Worm (Caenorhabditis elegans): ENCODE results near the gene ZK829.9.
A peak's percentile ranks its signal among the peaks of the same experiment; 100 is the strongest.

The ZK829.9 gene

DNA sequence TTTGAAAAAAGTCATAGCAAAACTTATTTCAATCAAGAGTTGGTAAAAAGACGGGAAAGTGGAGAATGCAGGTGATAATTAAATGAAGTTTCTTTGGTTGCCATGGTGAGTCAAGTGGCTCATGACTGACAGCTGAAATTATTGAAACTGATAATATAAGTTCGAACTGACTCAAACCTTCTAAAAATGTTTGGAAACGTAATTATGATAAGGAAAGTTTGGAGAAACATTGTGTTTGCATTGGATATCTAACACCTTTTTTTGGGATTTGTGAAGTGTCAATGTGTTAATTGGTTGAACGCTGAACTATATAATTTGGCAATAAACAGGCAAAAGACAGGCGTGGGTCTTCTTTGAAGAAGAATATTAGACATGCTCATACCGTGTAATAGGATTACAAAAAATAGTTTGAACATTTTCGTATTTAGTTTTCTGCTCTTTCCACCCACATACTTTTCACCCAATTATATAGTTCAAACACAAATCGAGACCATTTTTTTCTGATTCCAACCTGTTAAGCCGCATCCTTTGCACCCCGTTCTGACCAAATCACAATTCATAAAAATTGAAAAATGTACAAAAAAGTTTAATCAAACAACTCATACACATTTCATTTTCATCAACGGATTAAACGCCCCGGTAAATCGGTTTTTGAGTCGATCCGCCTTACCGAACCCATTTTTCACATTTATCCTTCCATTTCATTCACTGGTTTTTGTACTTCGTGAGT is 44.8 kb upstream of the ZK829.9 start, which contains the start of the genes srlf-33 and srlf-32:
Gene srlf-33, minus strand, starts transcription at position 101 of the 730 bp plus-strand sequence.
Gene srlf-32, plus strand, starts transcription at position 680 of the 730 bp plus-strand sequence.
- TF ChIP-seq attf-4 (tag; optimal IDR thresholded peaks at IDR 0.05) (no peak), aha-1 (tag) (peak; percentile 63), T20F7.1 (GFP tag; optimal IDR thresholded peaks at IDR 0.05) (no peak)

DNA sequence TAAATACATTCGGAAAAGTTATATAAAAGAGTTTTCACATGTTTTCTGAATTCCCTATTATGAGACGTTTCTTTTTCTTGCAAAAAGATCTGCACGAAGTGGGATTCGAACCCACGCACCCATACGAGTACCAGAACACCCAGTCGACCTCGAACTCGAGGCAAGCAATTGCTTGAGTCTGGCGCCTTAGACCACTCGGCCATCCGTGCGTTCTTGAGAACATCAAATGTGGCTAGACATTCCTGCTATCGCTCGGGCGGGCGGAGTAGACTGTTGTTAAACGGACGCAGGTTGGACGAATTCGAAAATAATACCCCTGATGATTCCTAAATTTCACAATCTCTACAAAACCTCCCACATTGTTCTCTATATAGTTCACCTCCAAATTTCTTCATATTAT is 41.9 kb upstream of the ZK829.9 start:
- no peak for TF ChIP-seq mep-1 (tag; optimal IDR thresholded peaks at IDR 0.05)
- no peak for TF ChIP-seq gei-8 (GFP tag; optimal IDR thresholded peaks at IDR 0.05)
- peak; percentile 91 for TF ChIP-seq snpc-1.2 (GFP tag; IDR thresholded peaks at IDR 0.05)
- no peak for TF ChIP-seq Y5F2A.4 (GFP tag; optimal IDR thresholded peaks at IDR 0.05)
- no peak for TF ChIP-seq F44E2.7 (GFP tag; IDR thresholded peaks at IDR 0.05)
- no peak for TF ChIP-seq ceh-28 (tag; optimal IDR thresholded peaks at IDR 0.05)
- peak; percentile 45 for TF ChIP-seq rbr-2 (tag; optimal IDR thresholded peaks at IDR 0.05)
- TF ChIP-seq snpc-4 (tag; optimal IDR thresholded peaks at IDR 0.05), result no peak
- TF ChIP-seq mes-2 (tag; optimal IDR thresholded peaks at IDR 0.05; ENCODE audit: poor library complexity, severe bottlenecking), result no peak
- TF ChIP-seq ztf-7 (tag; optimal IDR thresholded peaks at IDR 0.05), result peak; percentile 4
- TF ChIP-seq sdz-12 (GFP tag; optimal IDR thresholded peaks at IDR 0.05), result no peak
- no peak for TF ChIP-seq F10B5.3 (tag; optimal IDR thresholded peaks at IDR 0.05)
- TF ChIP-seq php-3 (GFP tag; IDR thresholded peaks at IDR 0.05), result no peak; the same call in 1 of the 2 replicates
- peak; percentile 39 for TF ChIP-seq spr-1 (tag; optimal IDR thresholded peaks at IDR 0.05)
- TF ChIP-seq mdl-1 (tag; optimal IDR thresholded peaks at IDR 0.05), result peak in 1 of 2 experiments; percentile 39
- TF ChIP-seq unc-62 (GFP tag; optimal IDR thresholded peaks at IDR 0.05 in 1 of 2), result no peak
- no peak for TF ChIP-seq unc-62 (tag; optimal IDR thresholded peaks at IDR 0.05)
- TF ChIP-seq daf-16 (GFP tag; optimal IDR thresholded peaks at IDR 0.05), result peak in 1 of 2 experiments; percentile 29
- TF ChIP-seq daf-16 (tag; optimal IDR thresholded peaks at IDR 0.05), result peak; percentile 22
- peak; percentile 47; the same call in 1 of the 2 replicates for TF ChIP-seq ZK337.2 (GFP tag; IDR thresholded peaks at IDR 0.05)
- TF ChIP-seq unc-130 (GFP tag; optimal IDR thresholded peaks at IDR 0.05), result no peak
- no peak for TF ChIP-seq nhr-76 (tag; optimal IDR thresholded peaks at IDR 0.05)
- TF ChIP-seq lim-7 (GFP tag; IDR thresholded peaks at IDR 0.05), result peak; percentile 73
- no peak for TF ChIP-seq F37D6.2 (tag; optimal IDR thresholded peaks at IDR 0.05)
- no peak for TF ChIP-seq ZK546.5 (tag; optimal IDR thresholded peaks at IDR 0.05)
- TF ChIP-seq ctbp-1 (GFP tag; IDR thresholded peaks at IDR 0.05), result 0 out of 2 replicates have a peak, but pooled peaks have one; percentile 62
- no peak for TF ChIP-seq fos-1 (tag; optimal IDR thresholded peaks at IDR 0.05)
- TF ChIP-seq attf-4 (tag; optimal IDR thresholded peaks at IDR 0.05), result no peak
- no peak for TF ChIP-seq daf-8 (GFP tag; IDR thresholded peaks at IDR 0.05)
- TF ChIP-seq unc-39 (tag; optimal IDR thresholded peaks at IDR 0.05), result no peak
- peak; percentile 40 for TF ChIP-seq nhr-28 (tag; optimal IDR thresholded peaks at IDR 0.05)
- no peak for TF ChIP-seq nhr-77 (tag; optimal IDR thresholded peaks at IDR 0.05)
- TF ChIP-seq dmd-9 (GFP tag; IDR thresholded peaks at IDR 0.05), result no peak
- peak; percentile 21 for TF ChIP-seq nhr-102 (tag; optimal IDR thresholded peaks at IDR 0.05)
- TF ChIP-seq ceh-62 (tag; optimal IDR thresholded peaks at IDR 0.05), result no peak
- 0 out of 2 replicates have a peak, but pooled peaks have one; percentile 53 for TF ChIP-seq lin-1 (GFP tag; IDR thresholded peaks at IDR 0.05)
- no peak for TF ChIP-seq ces-1 (GFP tag; optimal IDR thresholded peaks at IDR 0.05)
- TF ChIP-seq dpl-1 (GFP tag; optimal IDR thresholded peaks at IDR 0.05), result no peak
- peak; percentile 56 for TF ChIP-seq T26A8.4 (GFP tag; IDR thresholded peaks at IDR 0.05)
- peak; percentile 31 for TF ChIP-seq dve-1 (tag; optimal IDR thresholded peaks at IDR 0.05; ENCODE audit: insufficient read depth)
- no peak for TF ChIP-seq zag-1 (tag; optimal IDR thresholded peaks at IDR 0.05)
- no peak for TF ChIP-seq lir-3 (tag; optimal IDR thresholded peaks at IDR 0.05)
- no peak for TF ChIP-seq lin-39 (tag; optimal IDR thresholded peaks at IDR 0.05)
- no peak for TF ChIP-seq daf-12 (tag; optimal IDR thresholded peaks at IDR 0.05)
- TF ChIP-seq hlh-11 (tag; optimal IDR thresholded peaks at IDR 0.05), result peak; percentile 57
- peak; percentile 34 for TF ChIP-seq F49E8.2 (tag; optimal IDR thresholded peaks at IDR 0.05; ENCODE audit: borderline replicate concordance)
- no peak for TF ChIP-seq daf-19 (GFP tag; conservative IDR thresholded peaks at IDR 0.05)
